Worm (Caenorhabditis elegans) whole organism, late embryonic: Measurements from ENCODE around the gene F46C8.8.

Experiments used
- C08G9.2 ChIP-seq: sonication (generic microtip); optimal IDR thresholded peaks from 2 replicates; lab custom pipeline; 2016; ENCODE audit warnings: mild to moderate bottlenecking, missing genetic modification characterization, moderate library complexity, missing compliant biosample characterization
- C38D4.7 ChIP-seq: fragments of 200-800 bp; sonication (Bioruptor generic); optimal IDR thresholded peaks from 2 replicates; lab custom pipeline; 2018; ENCODE audit warnings: mild to moderate bottlenecking, missing genetic modification characterization, moderate library complexity, missing compliant biosample characterization
- K02D7.2 ChIP-seq: sonication (generic microtip); optimal IDR thresholded peaks from 2 replicates; lab custom pipeline; 2017; ENCODE audit warnings: mild to moderate bottlenecking, missing genetic modification characterization, missing compliant biosample characterization
- K09A11.1 ChIP-seq: sonication (generic microtip); optimal IDR thresholded peaks from 2 replicates; lab custom pipeline; 2017; ENCODE audit warnings: antibody characterized with exemption, mild to moderate bottlenecking, missing genetic modification characterization, missing compliant biosample characterization; ENCODE audit not compliant: insufficient read depth
- T23F11.4 ChIP-seq: fragments of 200-800 bp; sonication (Bioruptor generic); optimal IDR thresholded peaks from 2 replicates; lab custom pipeline; 2018; ENCODE audit warnings: mild to moderate bottlenecking, missing genetic modification characterization, missing compliant biosample characterization
- Y22D7AL.16 ChIP-seq: sonication (generic microtip); optimal IDR thresholded peaks from 2 replicates; lab custom pipeline; 2016; ENCODE audit warnings: missing genetic modification characterization, missing compliant biosample characterization
- ahr-1 ChIP-seq: sonication (generic microtip); optimal IDR thresholded peaks from 2 replicates; lab custom pipeline; 2016; ENCODE audit warnings: missing genetic modification characterization, missing compliant biosample characterization
- ceh-19 ChIP-seq: fragments of 200-800 bp; sonication (Bioruptor generic); optimal IDR thresholded peaks from 2 replicates; lab custom pipeline; 2018; ENCODE audit warnings: mild to moderate bottlenecking, missing genetic modification characterization, missing compliant biosample characterization
- ceh-2 ChIP-seq: sonication (generic microtip); optimal IDR thresholded peaks from 2 replicates; lab custom pipeline; 2016; ENCODE audit warnings: missing genotype, missing genetic modification characterization, missing compliant biosample characterization
- ceh-22 ChIP-seq: sonication (generic microtip); optimal IDR thresholded peaks from 2 replicates; lab custom pipeline; 2017; ENCODE audit warnings: missing biosample characterization, missing genetic modification characterization
- ceh-24 ChIP-seq: sonication (generic microtip); optimal IDR thresholded peaks from 2 replicates; lab custom pipeline; 2016; ENCODE audit warnings: mild to moderate bottlenecking, missing genetic modification characterization, missing compliant biosample characterization
- ceh-30 ChIP-seq: fragments of 150-350 bp; optimal IDR thresholded peaks from 2 replicates; lab custom pipeline; 2014; ENCODE audit warnings: missing biosample characterization, missing genetic modification characterization
- ceh-31 ChIP-seq: sonication (generic microtip); optimal IDR thresholded peaks from 2 replicates; lab custom pipeline; 2016; ENCODE audit warnings: missing genetic modification characterization, missing compliant biosample characterization
- ceh-45 ChIP-seq: fragments of 200-800 bp; sonication (Bioruptor generic); IDR thresholded peaks from 2 replicates; pipeline ENCODE4 v1.3.6; 2022; ENCODE audit warnings: missing genetic modification reagents, missing genetic modification characterization, missing compliant biosample characterization
- ceh-6 ChIP-seq: fragments of 200-800 bp; sonication (Bioruptor generic); optimal IDR thresholded peaks from 2 replicates; lab custom pipeline; 2018; ENCODE audit warnings: mild to moderate bottlenecking, missing genetic modification characterization, missing compliant biosample characterization
- elt-4 ChIP-seq: sonication (generic microtip); optimal IDR thresholded peaks from 2 replicates; lab custom pipeline; 2016; ENCODE audit warnings: missing genetic modification characterization, missing compliant biosample characterization
- eyg-1 ChIP-seq: sonication (generic microtip); optimal IDR thresholded peaks from 2 replicates; lab custom pipeline; 2016; ENCODE audit warnings: missing genotype, missing genetic modification characterization, missing compliant biosample characterization
- fax-1 ChIP-seq: sonication (generic microtip); optimal IDR thresholded peaks from 2 replicates; lab custom pipeline; 2016; ENCODE audit warnings: missing genotype, missing genetic modification characterization, missing compliant biosample characterization
- fkh-10 ChIP-seq: fragments of 150-350 bp; optimal IDR thresholded peaks from 2 replicates; lab custom pipeline; 2014; ENCODE audit warnings: missing biosample characterization, missing genetic modification reagents, missing genetic modification characterization
- gmeb-2 ChIP-seq: sonication (generic microtip); optimal IDR thresholded peaks from 2 replicates; lab custom pipeline; 2016; ENCODE audit warnings: missing genetic modification characterization, inconsistent platforms, missing compliant biosample characterization
- hlh-30 ChIP-seq: sonication (generic microtip); optimal IDR thresholded peaks from 2 replicates; lab custom pipeline; 2017; ENCODE audit warnings: antibody characterized with exemption, missing genetic modification characterization, missing compliant biosample characterization; ENCODE audit not compliant: insufficient read depth
- hlh-6 ChIP-seq: sonication (generic microtip); optimal IDR thresholded peaks from 2 replicates; lab custom pipeline; 2016; ENCODE audit warnings: missing genotype, missing genetic modification characterization, missing compliant biosample characterization
- lin-11 ChIP-seq: fragments of 200-800 bp; sonication (Bioruptor generic); optimal IDR thresholded peaks from 2 replicates; lab custom pipeline; 2018; ENCODE audit warnings: mild to moderate bottlenecking, missing genetic modification characterization, missing compliant biosample characterization
- mec-3 ChIP-seq: sonication (generic microtip); optimal IDR thresholded peaks from 2 replicates; lab custom pipeline; 2016; ENCODE audit warnings: borderline replicate concordance, missing genetic modification characterization, missing compliant biosample characterization
- nhr-232 ChIP-seq: sonication (generic microtip); optimal IDR thresholded peaks from 2 replicates; lab custom pipeline; 2016; ENCODE audit warnings: missing genetic modification characterization, missing compliant biosample characterization
- pha-4 ChIP-seq: fragments of 150-350 bp; optimal IDR thresholded peaks from 2 replicates; lab custom pipeline; 2018; ENCODE audit warnings: missing biosample characterization, missing genetic modification reagents, missing genetic modification characterization
- rnt-1 ChIP-seq: sonication (generic microtip); optimal IDR thresholded peaks from 2 replicates; lab custom pipeline; 2016; ENCODE audit warnings: missing genetic modification characterization, missing compliant biosample characterization
- sox-2 ChIP-seq: fragments of 200-800 bp; sonication (Bioruptor generic); IDR thresholded peaks from 2 replicates; pipeline ENCODE4 v1.3.6; 2022; ENCODE audit warnings: missing genetic modification reagents, missing genetic modification characterization, missing compliant biosample characterization
- syd-9 ChIP-seq: sonication (generic microtip); optimal IDR thresholded peaks from 2 replicates; lab custom pipeline; 2016; ENCODE audit warnings: mild to moderate bottlenecking, missing genetic modification characterization, moderate library complexity, missing compliant biosample characterization
- tbx-2 ChIP-seq: sonication (generic microtip); optimal IDR thresholded peaks from 2 replicates; lab custom pipeline; 2016; ENCODE audit warnings: missing genetic modification characterization, missing compliant biosample characterization
- unc-3 ChIP-seq, 2 experiments: fragments of 200-800 bp in 1 of 2; sonication (Bioruptor generic) in 1 of 2; sonication (generic microtip) in 1 of 2; conservative IDR thresholded peaks in 1 of 2; optimal IDR thresholded peaks in 1 of 2; 2 replicates each; pipeline versions ENCODE4 v1.3.6 to Lab custom; 2016 to 2022; ENCODE audit warnings: missing compliant biosample characterization in 2 of 2, missing genetic modification characterization in 2 of 2, missing genetic modification reagents in 1 of 2
- unc-42 ChIP-seq: sonication (generic microtip); optimal IDR thresholded peaks from 2 replicates; lab custom pipeline; 2016; ENCODE audit warnings: missing genotype, missing genetic modification characterization, missing compliant biosample characterization
- unc-55 ChIP-seq: sonication (generic microtip); optimal IDR thresholded peaks from 2 replicates; lab custom pipeline; 2017; ENCODE audit warnings: missing biosample characterization, missing genetic modification reagents, missing genetic modification characterization

The F46C8.8 gene

ce11 chrX:7593931-7594544 is 39.8 kb upstream of the F46C8.8 start:
- TF ChIP-seq T23F11.4 (GFP tag; lab: Kevin White, UChicago) (no peak), nhr-232 (no peak), sox-2 (no peak), C38D4.7 (GFP tag; lab: Kevin White, UChicago) (no peak), eyg-1 (no peak), elt-4 (tag; lab: Kevin White, UChicago) (no peak), hlh-30 (tag; lab: Kevin White, UChicago) (no peak), rnt-1 (tag; lab: Kevin White, UChicago) (no peak), Y22D7AL.16 (tag; lab: Kevin White, UChicago) (no peak), tbx-2 (no peak), ceh-19 (no peak)

- TF ChIP-seq fkh-10 (GFP tag; lab: Kevin White, UChicago) = no peak
- TF ChIP-seq pha-4 (tag; lab: Kevin White, UChicago) = no peak
- TF ChIP-seq sox-2 = no peak
- TF ChIP-seq ceh-6 (GFP tag; lab: Kevin White, UChicago) = no peak
- no peak for TF ChIP-seq ceh-2 (tag; lab: Kevin White, UChicago)
- no peak for TF ChIP-seq K09A11.1
- no peak for TF ChIP-seq ceh-22 (tag; lab: Kevin White, UChicago)
- TF ChIP-seq fax-1 (tag; lab: Kevin White, UChicago) = no peak
- TF ChIP-seq ceh-30 (tag; lab: Kevin White, UChicago) = no peak
- TF ChIP-seq nhr-232 = no peak
- no peak for TF ChIP-seq unc-3 (GFP tag; conservative IDR thresholded peaks at IDR 0.05; lab: Robert Waterston, UW)
- no peak for TF ChIP-seq unc-3 (tag; optimal IDR thresholded peaks at IDR 0.05; lab: Kevin White, UChicago)
Observed at ce11 chrX:7590756-7591155, 36.5 kb upstream of the F46C8.8 start.

ce11 chrX:7587741-7588235 is 33.6 kb upstream of the F46C8.8 start:
- TF ChIP-seq gmeb-2 (tag; lab: Kevin White, UChicago) (no peak), Y22D7AL.16 (tag; lab: Kevin White, UChicago) (no peak), K02D7.2 (tag; lab: Kevin White, UChicago) (no peak), ceh-31 (tag; lab: Kevin White, UChicago) (no peak), T23F11.4 (GFP tag; lab: Kevin White, UChicago) (no peak), syd-9 (no peak), ceh-24 (tag; lab: Kevin White, UChicago) (no peak), mec-3 (no peak), elt-4 (tag; lab: Kevin White, UChicago) (no peak), lin-11 (tag; lab: Kevin White, UChicago) (no peak)

ce11 chrX:7586588-7586987 is 32.4 kb upstream of the F46C8.8 start:
- TF ChIP-seq unc-55 (GFP tag; lab: Kevin White, UChicago) (no peak), C08G9.2 (tag; lab: Kevin White, UChicago) (peak; percentile 29), tbx-2 (no peak), unc-42 (no peak), nhr-232 (no peak)

- TF ChIP-seq ceh-45 (GFP tag; lab: Robert Waterston, UW) (no peak), ahr-1 (no peak), ceh-2 (tag; lab: Kevin White, UChicago) (no peak), hlh-6 (tag; lab: Kevin White, UChicago) (no peak), unc-3 (GFP tag; conservative IDR thresholded peaks at IDR 0.05; lab: Robert Waterston, UW) (no peak), unc-3 (tag; optimal IDR thresholded peaks at IDR 0.05; lab: Kevin White, UChicago) (no peak), T23F11.4 (GFP tag; lab: Kevin White, UChicago) (no peak), rnt-1 (tag; lab: Kevin White, UChicago) (no peak)
Observed at ce11 chrX:7585610-7586259, 31.5 kb upstream of the F46C8.8 start, which contains the start of gene adt-2. Gene adt-2, plus strand, starts transcription at chrX:7586209.
